Worm (Caenorhabditis elegans): ENCODE data around the gene R05G9.3.

The R05G9.3 gene

ce11 chrII:6531527-6531926 is 30.2 kb upstream of the R05G9.3 start, which contains the start of gene abch-1:
Gene abch-1 (minus strand): TSS chrII:6531627.
- no peak for TF ChIP-seq egl-13 (tag; optimal IDR thresholded peaks at IDR 0.05)
- no peak for TF ChIP-seq C04F5.9 (tag; optimal IDR thresholded peaks at IDR 0.05)
- no peak for TF ChIP-seq nhr-20 (tag; optimal IDR thresholded peaks at IDR 0.05)
- no peak for TF ChIP-seq efl-3 (GFP tag; optimal IDR thresholded peaks at IDR 0.05)
- no peak for TF ChIP-seq ztf-4 (tag; optimal IDR thresholded peaks at IDR 0.05)
- no peak for TF ChIP-seq pag-3 (tag; optimal IDR thresholded peaks at IDR 0.05; ENCODE audit: borderline replicate concordance, insufficient read depth)
- no peak for TF ChIP-seq nhr-71 (tag; optimal IDR thresholded peaks at IDR 0.05)
- TF ChIP-seq ztf-11 (tag; optimal IDR thresholded peaks at IDR 0.05), result no peak
- TF ChIP-seq lir-3 (tag; optimal IDR thresholded peaks at IDR 0.05; ENCODE audit: poor library complexity), result no peak
- TF ChIP-seq nhr-11 (tag; optimal IDR thresholded peaks at IDR 0.05), result no peak
- TF ChIP-seq xbp-1 (tag; optimal IDR thresholded peaks at IDR 0.05), result no peak

- TF ChIP-seq nhr-76 (tag; optimal IDR thresholded peaks at IDR 0.05) (no peak), hlh-4 (tag; optimal IDR thresholded peaks at IDR 0.05) (no peak), tlp-1 (tag; optimal IDR thresholded peaks at IDR 0.05) (no peak), ceh-63 (GFP tag; optimal IDR thresholded peaks at IDR 0.05) (no peak), nhr-11 (tag; optimal IDR thresholded peaks at IDR 0.05) (no peak), vab-15 (tag; optimal IDR thresholded peaks at IDR 0.05) (no peak), dsc-1 (tag; optimal IDR thresholded peaks at IDR 0.05) (no peak), lin-15B (tag; optimal IDR thresholded peaks at IDR 0.05) (no peak), sptf-1 (tag; optimal IDR thresholded peaks at IDR 0.05) (no peak), grh-1 (GFP tag; IDR thresholded peaks at IDR 0.05) (no peak), ceh-88 (GFP tag; IDR thresholded peaks at IDR 0.05) (no peak), nhr-19 (GFP tag; conservative IDR thresholded peaks at IDR 0.05) (no peak), egl-27 (tag; optimal IDR thresholded peaks at IDR 0.05) (no peak), ztf-4 (tag; optimal IDR thresholded peaks at IDR 0.05) (no peak), unc-130 (tag; optimal IDR thresholded peaks at IDR 0.05) (no peak), hlh-17 (GFP tag; optimal IDR thresholded peaks at IDR 0.05; ENCODE audit: borderline replicate concordance) (no peak), snpc-4 (tag; optimal IDR thresholded peaks at IDR 0.05) (no peak), ceh-8 (GFP tag; optimal IDR thresholded peaks at IDR 0.05) (no peak), hpl-2 (GFP tag; optimal IDR thresholded peaks at IDR 0.05) (no peak)
These were observed 27.3 kb upstream of the R05G9.3 start, which contains the start of gene C56E6.4 for ce11 chrII:6528629-6529028. Gene C56E6.4 (minus strand): TSS chrII:6528729.

DNA sequence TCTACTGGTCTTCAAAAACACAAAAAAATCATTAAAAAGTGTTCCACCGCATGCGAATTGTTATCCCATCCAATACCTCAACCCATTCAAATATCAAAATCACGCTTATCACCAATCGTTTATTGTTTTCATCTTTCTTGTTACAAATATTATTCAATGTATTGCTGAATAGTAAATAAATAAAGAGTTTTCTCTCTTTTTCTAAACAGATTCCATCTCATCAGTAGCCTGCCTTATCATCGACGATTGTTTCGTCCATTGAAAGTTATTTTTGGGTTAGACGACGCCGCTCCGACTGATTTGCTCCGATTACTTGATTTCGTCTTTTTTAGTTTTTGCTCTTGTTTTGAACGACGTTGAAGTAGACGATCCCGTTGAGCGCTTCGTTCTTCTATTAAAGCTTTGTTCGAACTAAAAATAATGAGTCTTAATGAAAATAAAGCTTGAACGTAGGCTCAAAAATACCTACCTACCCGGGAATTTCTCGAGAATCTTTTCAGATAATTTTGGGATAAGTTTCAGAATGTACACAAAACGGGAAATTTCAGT is 24.9 kb upstream of the R05G9.3 start:
- TF ChIP-seq efl-1 (optimal IDR thresholded peaks at IDR 0.05) (no peak), efl-1 (GFP tag; optimal IDR thresholded peaks at IDR 0.05 in 1 of 2) (peak in 1 of 2 experiments; percentile 56), nhr-28 (tag; optimal IDR thresholded peaks at IDR 0.05) (no peak)

- TF ChIP-seq aly-2 (tag; optimal IDR thresholded peaks at IDR 0.05), result no peak
- TF ChIP-seq elt-2 (tag; optimal IDR thresholded peaks at IDR 0.05), result peak; percentile 2
- TF ChIP-seq dpl-1 (GFP tag; optimal IDR thresholded peaks at IDR 0.05), result no peak
- no peak for TF ChIP-seq nhr-90 (tag; optimal IDR thresholded peaks at IDR 0.05; ENCODE audit: poor library complexity)
These were observed 23.2 kb upstream of the R05G9.3 start, which contains the start of gene C56E6.2 for ce11 chrII:6524501-6524977. Gene C56E6.2 (plus strand): TSS chrII:6524927.

ce11 chrII:6523940-6524339 is 22.6 kb upstream of the R05G9.3 start:
- TF ChIP-seq xbp-1 (tag; optimal IDR thresholded peaks at IDR 0.05) (no peak), pag-3 (tag; optimal IDR thresholded peaks at IDR 0.05; ENCODE audit: borderline replicate concordance, insufficient read depth) (no peak), aly-2 (tag; optimal IDR thresholded peaks at IDR 0.05) (no peak), ztf-4 (tag; optimal IDR thresholded peaks at IDR 0.05) (no peak), ces-1 (GFP tag; optimal IDR thresholded peaks at IDR 0.05) (no peak), zip-4 (GFP tag; optimal IDR thresholded peaks at IDR 0.05) (no peak), lin-15B (tag; optimal IDR thresholded peaks at IDR 0.05) (no peak), unc-86 (tag; optimal IDR thresholded peaks at IDR 0.05) (no peak), elt-3 (tag; optimal IDR thresholded peaks at IDR 0.05) (no peak), nhr-20 (tag; optimal IDR thresholded peaks at IDR 0.05) (no peak)

Measured in whole organism, L1 larva.